Fruit fly (Drosophila melanogaster) whole organism, embryonic: ENCODE measurements around the gene CG5892.
A peak's percentile ranks its signal among the peaks of the same experiment; 100 is the strongest.

Experiments used
- B-H1 ChIP-seq: fragments of 200-800 bp; sonication (Bioruptor generic); IDR thresholded peaks from 3 replicates; pipeline ENCODE4 v1.3.6; 2022; ENCODE audit warnings: missing biosample characterization, missing genetic modification characterization
- CG10565 ChIP-seq: fragments of 200-800 bp; sonication (Bioruptor generic); optimal IDR thresholded peaks from 3 replicates; lab custom pipeline; 2016; ENCODE audit warnings: missing biosample characterization, mild to moderate bottlenecking, missing genetic modification characterization
- CG11695 ChIP-seq: fragments of 200-800 bp; sonication (Bioruptor generic); IDR thresholded peaks from 3 replicates; pipeline ENCODE4 v1.3.6; 2022; ENCODE audit warnings: missing biosample characterization, missing genetic modification characterization
- CG12071 ChIP-seq: fragments of 200-800 bp; sonication (Bioruptor generic); optimal IDR thresholded peaks from 3 replicates; lab custom pipeline; 2018; ENCODE audit warnings: missing biosample characterization, mild to moderate bottlenecking, missing genetic modification characterization
- CG13424 ChIP-seq: fragments of 200-800 bp; sonication (Bioruptor generic); optimal IDR thresholded peaks from 2 replicates; lab custom pipeline; 2019; ENCODE audit warnings: missing biosample characterization, mild to moderate bottlenecking, missing genetic modification characterization, moderate library complexity
- CG14710 ChIP-seq: fragments of 200-800 bp; sonication (Bioruptor generic); optimal IDR thresholded peaks from 3 replicates; lab custom pipeline; 2019; ENCODE audit warnings: missing biosample characterization, mild to moderate bottlenecking, missing genetic modification characterization, moderate library complexity
- CG15011 ChIP-seq: fragments of 200-800 bp; sonication (Bioruptor generic); optimal IDR thresholded peaks from 3 replicates; lab custom pipeline; 2018; ENCODE audit warnings: missing biosample characterization, mild to moderate bottlenecking, missing genetic modification characterization
- CG17186 ChIP-seq: fragments of 200-800 bp; sonication (Bioruptor generic); optimal IDR thresholded peaks from 3 replicates; lab custom pipeline; 2017; ENCODE audit warnings: missing biosample characterization, missing genetic modification reagents, missing genetic modification characterization
- CG18619 ChIP-seq: fragments of 200-800 bp; sonication (Bioruptor generic); optimal IDR thresholded peaks from 3 replicates; lab custom pipeline; 2017; ENCODE audit warnings: missing biosample characterization, mild to moderate bottlenecking, missing genetic modification characterization
- CG2678 ChIP-seq: fragments of 200-800 bp; sonication (Bioruptor generic); optimal IDR thresholded peaks from 3 replicates; lab custom pipeline; 2019; ENCODE audit warnings: missing biosample characterization, mild to moderate bottlenecking, missing genetic modification characterization, moderate library complexity
- CG3281 ChIP-seq: fragments of 200-800 bp; sonication (Bioruptor generic); optimal IDR thresholded peaks from 3 replicates; lab custom pipeline; 2017; ENCODE audit warnings: missing biosample characterization, mild to moderate bottlenecking, missing genetic modification characterization
- CG34422 ChIP-seq: fragments of 200-800 bp; sonication (Bioruptor generic); IDR thresholded peaks from 3 replicates; pipeline ENCODE4 v1.3.6; 2022; ENCODE audit warnings: missing biosample characterization, missing genetic modification characterization
- CG3995 ChIP-seq: fragments of 200-800 bp; sonication (Bioruptor generic); optimal IDR thresholded peaks from 3 replicates; lab custom pipeline; 2016; ENCODE audit warnings: missing biosample characterization, missing genetic modification characterization
- CG7556 ChIP-seq: fragments of 200-800 bp; sonication (Bioruptor generic); optimal IDR thresholded peaks from 2 replicates; lab custom pipeline; 2017; ENCODE audit warnings: missing biosample characterization, mild to moderate bottlenecking, missing genetic modification characterization
- CG7928 ChIP-seq: fragments of 200-800 bp; sonication (Bioruptor generic); optimal IDR thresholded peaks from 2 replicates; lab custom pipeline; 2017; ENCODE audit warnings: missing biosample characterization, mild to moderate bottlenecking, missing genetic modification characterization
- CG8281 ChIP-seq: fragments of 200-800 bp; sonication (Bioruptor generic); optimal IDR thresholded peaks from 2 replicates; lab custom pipeline; 2018; ENCODE audit warnings: missing biosample characterization, mild to moderate bottlenecking, missing genetic modification characterization, moderate library complexity
- CHES-1-like ChIP-seq: fragments of 200-800 bp; sonication (Bioruptor generic); optimal IDR thresholded peaks from 2 replicates; lab custom pipeline; 2016; ENCODE audit warnings: missing biosample characterization, missing genetic modification characterization
- Dbx ChIP-seq: fragments of 200-800 bp; sonication (Bioruptor generic); IDR thresholded peaks from 3 replicates; pipeline ENCODE4 v1.3.6; 2022; ENCODE audit warnings: missing biosample characterization, missing genetic modification characterization
- Eip74EF ChIP-seq, 2 experiments: fragments of 200-800 bp in 1 of 2; fragments of >200 bp in 1 of 2; sonication (Bioruptor generic) in 1 of 2; optimal IDR thresholded peaks; 2 replicates each; lab custom pipeline; 2017 to 2019; ENCODE audit warnings: missing biosample characterization in 2 of 2, missing genetic modification characterization in 2 of 2, mild to moderate bottlenecking in 1 of 2, moderate library complexity in 1 of 2
- Ets97D ChIP-seq: fragments of 200-800 bp; sonication (Bioruptor generic); optimal IDR thresholded peaks from 3 replicates; lab custom pipeline; 2016; ENCODE audit warnings: missing biosample characterization, missing genetic modification characterization
- Hr39 ChIP-seq: fragments of >200 bp; optimal IDR thresholded peaks from 2 replicates; lab custom pipeline; 2017
- Med ChIP-seq: fragments of 200-800 bp; sonication (Bioruptor generic); peaks from one replicate; lab custom pipeline; 2016; ENCODE audit warnings: missing biosample characterization, missing genetic modification characterization, mild to moderate bottlenecking, inconsistent platforms, moderate library complexity
- Oli ChIP-seq: fragments of 200-800 bp; sonication (Bioruptor generic); optimal IDR thresholded peaks from 2 replicates; lab custom pipeline; 2018; ENCODE audit warnings: missing biosample characterization, mild to moderate bottlenecking, missing genetic modification characterization, moderate library complexity
- Scr ChIP-seq: fragments of 200-800 bp; sonication (Bioruptor generic); IDR thresholded peaks from 2 replicates; pipeline ENCODE4 v1.3.6; 2022; ENCODE audit warnings: missing biosample characterization, missing genetic modification characterization; ENCODE audit not compliant: partially characterized antibody
- Sin3A ChIP-seq: fragments of >200 bp; optimal IDR thresholded peaks from 2 replicates; lab custom pipeline; 2018
- Sox102F ChIP-seq: fragments of 200-800 bp; sonication (Bioruptor generic); optimal IDR thresholded peaks from 2 replicates; lab custom pipeline; 2018; ENCODE audit warnings: missing biosample characterization, mild to moderate bottlenecking, missing genetic modification characterization, moderate library complexity
- Spps ChIP-seq: fragments of 200-800 bp; sonication (Bioruptor generic); optimal IDR thresholded peaks from 2 replicates; lab custom pipeline; 2018; ENCODE audit warnings: missing biosample characterization, mild to moderate bottlenecking, missing genetic modification characterization
- Trl ChIP-seq, 3 experiments: fragments of >200 bp in 2 of 3; fragments of 200-800 bp in 1 of 3; sonication (Bioruptor generic) in 1 of 3; optimal IDR thresholded peaks; 2 replicates in 1 of 3; 3 replicates in 2 of 3; lab custom pipeline; 2016 to 2017; ENCODE audit warnings: missing biosample characterization in 1 of 3, missing genetic modification characterization in 1 of 3
- al ChIP-seq: fragments of 200-800 bp; sonication (Bioruptor generic); IDR thresholded peaks from 2 replicates; pipeline ENCODE4 v1.3.6; 2022; ENCODE audit warnings: missing biosample characterization, missing genetic modification characterization
- bcd ChIP-seq: fragments of 200-800 bp; sonication (Bioruptor generic); optimal IDR thresholded peaks from 2 replicates; lab custom pipeline; 2017; ENCODE audit warnings: missing biosample characterization, mild to moderate bottlenecking, missing genetic modification characterization
- crp ChIP-seq, 2 experiments: fragments of 200-800 bp; sonication (Bioruptor generic); optimal IDR thresholded peaks; 2 replicates in 1 of 2; 3 replicates in 1 of 2; lab custom pipeline; 2017; ENCODE audit warnings: missing biosample characterization in 2 of 2, missing genetic modification characterization in 2 of 2, mild to moderate bottlenecking in 1 of 2, moderate library complexity in 1 of 2
- cwo ChIP-seq: fragments of 200-800 bp; sonication (Bioruptor generic); optimal IDR thresholded peaks from 3 replicates; lab custom pipeline; 2017; ENCODE audit warnings: missing biosample characterization, missing genetic modification characterization, mild to moderate bottlenecking, moderate library complexity, missing genetic modification reagents
- esg ChIP-seq: fragments of 200-800 bp; sonication (Bioruptor generic); conservative IDR thresholded peaks from 2 replicates; pipeline ENCODE4 v1.3.6; 2022; ENCODE audit warnings: missing biosample characterization, missing genetic modification characterization
- fru ChIP-seq: fragments of >200 bp; optimal IDR thresholded peaks from 2 replicates; lab custom pipeline; 2017
- grn ChIP-seq: fragments of 200-800 bp; sonication (Bioruptor generic); optimal IDR thresholded peaks from 3 replicates; lab custom pipeline; 2017; ENCODE audit warnings: missing biosample characterization, missing genetic modification characterization
- lab ChIP-seq: fragments of 200-800 bp; sonication (Bioruptor generic); optimal IDR thresholded peaks from 3 replicates; lab custom pipeline; 2017; ENCODE audit warnings: missing biosample characterization, missing genetic modification characterization, mild to moderate bottlenecking, moderate library complexity, missing genetic modification reagents
- lmd ChIP-seq: fragments of 200-800 bp; sonication (Bioruptor generic); IDR thresholded peaks from 2 replicates; pipeline ENCODE4 v1.3.6; 2022; ENCODE audit warnings: missing biosample characterization, missing genetic modification characterization
- pan ChIP-seq, 4 experiments: fragments of >200 bp in 3 of 4; fragments of 200-800 bp in 1 of 4; sonication (Bioruptor generic) in 1 of 4; optimal IDR thresholded peaks in 3 of 4; IDR thresholded peaks in 1 of 4; 2 replicates each; pipeline versions ENCODE4 v1.3.6 to Lab custom; 2017 to 2022; ENCODE audit warnings: missing biosample characterization in 2 of 4, missing genetic modification characterization in 2 of 4, mixed read lengths in 1 of 4
- peb ChIP-seq: fragments of 200-800 bp; sonication (Bioruptor generic); IDR thresholded peaks from 2 replicates; pipeline ENCODE4 v1.3.6; 2022; ENCODE audit warnings: missing biosample characterization, missing genetic modification characterization
- phol ChIP-seq: fragments of 200-800 bp; sonication (Bioruptor generic); optimal IDR thresholded peaks from 3 replicates; lab custom pipeline; 2018; ENCODE audit warnings: missing biosample characterization, mild to moderate bottlenecking, missing genetic modification characterization, moderate library complexity
- pita ChIP-seq: fragments of 200-800 bp; sonication (Bioruptor generic); optimal IDR thresholded peaks from 2 replicates; lab custom pipeline; 2017; ENCODE audit warnings: missing biosample characterization, mild to moderate bottlenecking, missing genetic modification characterization
- pum ChIP-seq: fragments of 200-800 bp; sonication (Bioruptor generic); optimal IDR thresholded peaks from 2 replicates; lab custom pipeline; 2016; ENCODE audit warnings: missing biosample characterization, missing genetic modification characterization
- row ChIP-seq: fragments of 200-800 bp; sonication (Bioruptor generic); IDR thresholded peaks from 3 replicates; pipeline ENCODE4 v1.3.6; 2022; ENCODE audit warnings: missing biosample characterization, missing genetic modification characterization
- salm ChIP-seq: fragments of 200-800 bp; sonication (Bioruptor generic); optimal IDR thresholded peaks from 2 replicates; lab custom pipeline; 2018; ENCODE audit warnings: missing biosample characterization, mild to moderate bottlenecking, missing genetic modification characterization
- sd ChIP-seq: fragments of 200-800 bp; sonication (Bioruptor generic); optimal IDR thresholded peaks from 3 replicates; lab custom pipeline; 2018; ENCODE audit warnings: missing biosample characterization, mild to moderate bottlenecking, missing genetic modification characterization, moderate library complexity
- sens ChIP-seq: fragments of 200-800 bp; sonication (Bioruptor generic); peaks from one replicate; lab custom pipeline; 2016; ENCODE audit warnings: missing biosample characterization, missing genetic modification characterization
- trem ChIP-seq: fragments of 200-800 bp; optimal IDR thresholded peaks from 3 replicates; lab custom pipeline; 2019; ENCODE audit warnings: missing biosample characterization, mild to moderate bottlenecking, missing genetic modification characterization, moderate library complexity

Gene CG5892

DNA sequence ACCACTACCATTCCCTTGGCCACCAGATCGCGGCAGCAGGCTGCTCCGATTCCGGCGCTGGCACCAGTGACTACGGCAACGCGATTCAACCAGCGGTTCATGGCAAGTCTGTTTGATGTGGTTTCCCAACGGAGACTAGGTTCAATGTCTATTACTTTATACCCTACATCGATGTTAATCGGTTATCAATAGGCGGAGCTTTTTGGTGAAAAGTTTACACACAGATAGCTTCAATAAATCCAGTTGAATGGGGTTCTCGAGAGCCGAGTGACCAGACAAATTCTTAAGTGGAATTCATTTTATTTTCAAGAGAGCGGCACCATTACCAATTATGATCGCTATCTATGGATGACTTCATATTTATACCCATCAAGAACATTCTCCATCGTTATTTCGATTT is 33.7 kb downstream of the CG5892 start, which contains the start of gene CG3301 (continued):
- no peak for TF ChIP-seq CG8281 (tag; lab: Kevin White, UChicago)
- no peak for TF ChIP-seq salm
- no peak for TF ChIP-seq sd (tag; lab: Kevin White, UChicago)
- TF ChIP-seq fru (lab: Kevin White, UChicago), result no peak
- TF ChIP-seq CG15011 (GFP tag; lab: Kevin White, UChicago), result no peak
- TF ChIP-seq B-H1 (GFP tag; lab: Robert Waterston, UW), result no peak
- TF ChIP-seq Ets97D, result no peak
- no peak for TF ChIP-seq Hr39

DNA sequence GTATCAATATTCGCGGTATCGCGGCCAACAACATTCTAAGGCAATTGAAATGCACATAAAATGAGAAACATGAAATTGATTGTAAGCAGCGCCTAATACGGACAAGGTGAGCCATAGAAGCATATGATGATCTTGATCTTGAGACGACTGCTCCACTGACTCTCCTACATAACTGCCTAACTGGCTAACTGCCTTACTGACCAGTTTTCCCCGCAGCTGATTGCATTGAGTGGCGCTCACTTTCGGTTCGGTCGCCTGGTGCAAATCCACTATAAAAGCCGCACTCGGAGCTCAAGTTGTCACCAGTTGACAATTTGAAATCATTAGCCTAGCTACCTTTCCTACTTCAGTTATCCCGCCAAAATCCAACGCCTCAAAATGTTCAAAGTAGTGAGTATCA is 40.5 kb downstream of the CG5892 start, which contains the start of gene CG17298:
Gene CG17298, plus strand, starts transcription at position 301 of the 400 bp plus-strand sequence.
- TF ChIP-seq CG3995 (no peak), CG14710 (tag; lab: Kevin White, UChicago) (no peak), CHES-1-like (GFP tag; lab: Kevin White, UChicago) (no peak), peb (GFP tag; lab: Robert Waterston, UW) (no peak), CG3281 (GFP tag; lab: Kevin White, UChicago) (no peak), al (GFP tag; lab: Robert Waterston, UW) (no peak), grn (GFP tag; lab: Kevin White, UChicago) (no peak), pita (GFP tag; lab: Kevin White, UChicago) (no peak), lab (GFP tag; lab: Kevin White, UChicago) (no peak)

DNA sequence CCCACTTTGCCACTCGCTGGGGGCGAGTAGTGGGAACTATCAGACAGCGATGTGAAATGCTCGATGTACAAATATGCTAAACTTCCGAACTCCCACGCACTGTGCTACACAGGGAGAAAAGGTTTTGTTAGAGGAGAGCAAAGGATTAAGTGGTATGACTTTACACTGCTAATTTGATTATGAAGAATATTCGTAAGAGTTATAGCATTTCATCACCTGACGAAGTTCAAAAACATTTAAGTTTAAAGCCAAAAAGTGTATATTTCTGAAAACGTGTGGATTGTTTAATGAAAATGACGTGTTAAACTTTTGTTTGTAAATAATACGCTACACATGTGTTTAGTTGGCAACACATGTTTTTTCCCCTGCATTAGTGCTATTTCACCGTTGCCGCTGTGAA is 46.0 kb downstream of the CG5892 start:
- TF ChIP-seq pan (optimal IDR thresholded peaks at IDR 0.05; lab: Kevin White, UChicago) (no peak), pan (GFP tag; optimal IDR thresholded peaks at IDR 0.05 in 1 of 2, IDR thresholded peaks at IDR 0.05 in 1 of 2) (peak in 1 of 2 experiments; percentile 9), esg (0 out of 2 replicates have a peak, but pooled peaks have one; percentile 6), Hr39 (no peak), CG2678 (peak; percentile 46), CG11695 (GFP tag; lab: Robert Waterston, UW) (0 out of 3 replicates have a peak, but pooled peaks have one; percentile 29), lmd (no peak), CG13424 (tag; lab: Kevin White, UChicago) (peak; percentile 13), bcd (GFP tag; lab: Kevin White, UChicago) (peak; percentile 5), Sox102F (GFP tag; lab: Kevin White, UChicago) (peak; percentile 23), CG10565 (no peak), CG17186 (no peak), trem (tag; lab: Kevin White, UChicago) (no peak), Dbx (GFP tag; lab: Robert Waterston, UW) (no peak), Sin3A (lab: Kevin White, UChicago) (no peak), row (GFP tag; lab: Robert Waterston, UW) (peak; percentile 35; the same call in 1 of the 3 replicates), CG7928 (no peak), Scr (no peak), Trl (optimal IDR thresholded peaks at IDR 0.05; lab: Kevin White, UChicago) (no peak), Trl (GFP tag; optimal IDR thresholded peaks at IDR 0.05; lab: Kevin White, UChicago) (no peak), Med (GFP tag; lab: Kevin White, UChicago) (peak; percentile 77), CG7556 (peak; percentile 50), crp (GFP tag; optimal IDR thresholded peaks at IDR 0.05; lab: Kevin White, UChicago) (no peak), sens (GFP tag; lab: Kevin White, UChicago) (peak; percentile 57), CG34422 (GFP tag; lab: Robert Waterston, UW) (peak; percentile 38; the same call in 1 of the 3 replicates), lab (GFP tag; lab: Kevin White, UChicago) (peak; percentile 39), CG18619 (GFP tag; lab: Kevin White, UChicago) (peak; percentile 4), Oli (tag; lab: Kevin White, UChicago) (peak; percentile 36), phol (tag; lab: Kevin White, UChicago) (peak; percentile 16), CG12071 (GFP tag; lab: Kevin White, UChicago) (peak; percentile 6), Eip74EF (GFP tag; optimal IDR thresholded peaks at IDR 0.05; lab: Kevin White, UChicago) (no peak), cwo (peak; percentile 15), Spps (tag; lab: Kevin White, UChicago) (no peak), pum (no peak)
